Worm (Caenorhabditis elegans) whole organism, L1 larva: ENCODE data around the gene C53A5.9.

ENCODE experiments used
- C04F5.9 ChIP-seq: sonication (generic microtip); optimal IDR thresholded peaks from 2 replicates; lab custom pipeline; 2016; ENCODE audit warnings: missing genetic modification characterization, missing compliant biosample characterization
- C16A3.4 ChIP-seq: fragments of 150-350 bp; optimal IDR thresholded peaks from 2 replicates; lab custom pipeline; 2014; ENCODE audit warnings: missing biosample characterization, missing genetic modification characterization
- aha-1 ChIP-seq: fragments of 150-350 bp; optimal IDR thresholded peaks from 2 replicates; lab custom pipeline; 2014; ENCODE audit warnings: missing biosample characterization, missing genetic modification characterization
- alr-1 ChIP-seq: fragments of 200-800 bp; sonication (Bioruptor generic); optimal IDR thresholded peaks from 2 replicates; lab custom pipeline; 2018; ENCODE audit warnings: borderline replicate concordance, mild to moderate bottlenecking, missing genetic modification characterization, missing compliant biosample characterization
- aly-2 ChIP-seq: fragments of 150-350 bp; optimal IDR thresholded peaks from 2 replicates; lab custom pipeline; 2014; ENCODE audit warnings: missing biosample characterization, missing genetic modification characterization
- ama-1 ChIP-seq: fragments of 150-350 bp; optimal IDR thresholded peaks from 2 replicates; lab custom pipeline; 2014
- blmp-1 ChIP-seq: fragments of 150-350 bp; optimal IDR thresholded peaks from 2 replicates; lab custom pipeline; 2014; ENCODE audit warnings: missing biosample characterization, missing genetic modification characterization
- ceh-63 ChIP-seq: fragments of 200-800 bp; sonication (Bioruptor generic); optimal IDR thresholded peaks from 2 replicates; lab custom pipeline; 2018; ENCODE audit warnings: mild to moderate bottlenecking, missing genetic modification characterization, missing compliant biosample characterization
- ceh-88 ChIP-seq: fragments of 200-800 bp; sonication (Bioruptor generic); IDR thresholded peaks from 2 replicates; pipeline ENCODE4 v1.3.6; 2022; ENCODE audit warnings: missing genetic modification characterization, missing compliant biosample characterization
- dpl-1 ChIP-seq, 3 experiments: fragments of 150-350 bp in 2 of 3; sonication (generic microtip) in 1 of 3; optimal IDR thresholded peaks; 2 replicates each; lab custom pipeline; 2014 to 2017; ENCODE audit warnings: missing biosample characterization in 3 of 3, missing genetic modification characterization in 3 of 3, missing genetic modification reagents in 3 of 3
- dsc-1 ChIP-seq: sonication (generic microtip); optimal IDR thresholded peaks from 2 replicates; lab custom pipeline; 2016; ENCODE audit warnings: mild to moderate bottlenecking, missing genetic modification characterization, missing compliant biosample characterization
- efl-1 ChIP-seq, 4 experiments: fragments of 150-350 bp; optimal IDR thresholded peaks in 3 of 4; peaks in 1 of 4; 1 replicate in 1 of 4; 2 replicates in 3 of 4; lab custom pipeline; 2014; ENCODE audit warnings: missing biosample characterization in 2 of 4, missing genetic modification characterization in 2 of 4, missing genetic modification reagents in 2 of 4
- elt-2 ChIP-seq: sonication (generic microtip); optimal IDR thresholded peaks from 2 replicates; lab custom pipeline; 2016; ENCODE audit warnings: missing genetic modification characterization, mild to moderate bottlenecking, inconsistent platforms, missing compliant biosample characterization, missing genetic modification reagents
- fkh-8 ChIP-seq: sonication (generic microtip); optimal IDR thresholded peaks from 2 replicates; lab custom pipeline; 2016; ENCODE audit warnings: mild to moderate bottlenecking, missing genetic modification characterization, missing compliant biosample characterization
- hlh-4 ChIP-seq: sonication (generic microtip); optimal IDR thresholded peaks from 2 replicates; lab custom pipeline; 2016; ENCODE audit warnings: mild to moderate bottlenecking, missing genetic modification characterization, missing compliant biosample characterization
- hpl-2 ChIP-seq: fragments of 150-350 bp; optimal IDR thresholded peaks from 2 replicates; lab custom pipeline; 2014; ENCODE audit warnings: missing biosample characterization, missing genetic modification reagents, missing genetic modification characterization
- lin-13 ChIP-seq: fragments of 150-350 bp; optimal IDR thresholded peaks from 2 replicates; lab custom pipeline; 2014; ENCODE audit warnings: missing biosample characterization, missing genetic modification reagents, missing genetic modification characterization
- lin-14 ChIP-seq: fragments of 200-800 bp; sonication (Bioruptor generic); optimal IDR thresholded peaks from 2 replicates; lab custom pipeline; 2018; ENCODE audit warnings: mild to moderate bottlenecking, missing genetic modification characterization, moderate library complexity, missing compliant biosample characterization
- lin-39 ChIP-seq: fragments of 150-350 bp; optimal IDR thresholded peaks from 2 replicates; lab custom pipeline; 2014; ENCODE audit warnings: missing biosample characterization, missing genetic modification reagents, missing genetic modification characterization
- lir-3 ChIP-seq: sonication (generic microtip); optimal IDR thresholded peaks from 2 replicates; lab custom pipeline; 2016; ENCODE audit warnings: mild to moderate bottlenecking, missing genetic modification characterization, moderate library complexity, missing compliant biosample characterization; ENCODE audit not compliant: poor library complexity
- lsy-2 ChIP-seq, 2 experiments: fragments of 150-350 bp; optimal IDR thresholded peaks; 2 replicates each; lab custom pipeline; 2014; ENCODE audit warnings: missing biosample characterization in 2 of 2, missing genetic modification characterization in 2 of 2
- mab-9 ChIP-seq: fragments of 200-800 bp; sonication (Bioruptor generic); IDR thresholded peaks from 2 replicates; pipeline ENCODE4 v1.3.6; 2022; ENCODE audit warnings: missing genetic modification reagents, missing genetic modification characterization, missing compliant biosample characterization
- mdl-1 ChIP-seq, 2 experiments: fragments of 150-350 bp; optimal IDR thresholded peaks; 2 replicates each; lab custom pipeline; 2014 to 2017; ENCODE audit warnings: missing biosample characterization in 2 of 2, missing genetic modification characterization in 2 of 2, inconsistent platforms in 1 of 2
- nhr-12 ChIP-seq: sonication (generic microtip); optimal IDR thresholded peaks from 2 replicates; lab custom pipeline; 2017; ENCODE audit warnings: missing biosample characterization, missing genetic modification characterization
- nhr-20 ChIP-seq: sonication (generic microtip); optimal IDR thresholded peaks from 2 replicates; lab custom pipeline; 2016; ENCODE audit warnings: mild to moderate bottlenecking, missing genetic modification characterization, missing compliant biosample characterization
- nhr-237 ChIP-seq: fragments of 150-350 bp; optimal IDR thresholded peaks from 2 replicates; lab custom pipeline; 2014; ENCODE audit warnings: missing biosample characterization, missing genetic modification characterization
- nhr-28 ChIP-seq: fragments of 150-350 bp; optimal IDR thresholded peaks from 2 replicates; lab custom pipeline; 2014; ENCODE audit warnings: missing biosample characterization, missing genetic modification characterization
- nhr-47 ChIP-seq: sonication (generic microtip); optimal IDR thresholded peaks from 2 replicates; lab custom pipeline; 2016; ENCODE audit warnings: mild to moderate bottlenecking, missing genetic modification characterization, moderate library complexity, missing compliant biosample characterization
- nhr-85 ChIP-seq: sonication (generic microtip); peaks from one replicate; lab custom pipeline; 2016; ENCODE audit warnings: missing genetic modification characterization, inconsistent platforms, missing compliant biosample characterization
- nhr-90 ChIP-seq: sonication (generic microtip); optimal IDR thresholded peaks from 2 replicates; lab custom pipeline; 2016; ENCODE audit warnings: mild to moderate bottlenecking, missing genetic modification characterization, missing compliant biosample characterization; ENCODE audit not compliant: poor library complexity
- pag-3 ChIP-seq: sonication (generic microtip); optimal IDR thresholded peaks from 2 replicates; lab custom pipeline; 2017; ENCODE audit warnings: missing genetic modification characterization, mild to moderate bottlenecking, missing compliant biosample characterization, antibody characterized with exemption, borderline replicate concordance; ENCODE audit not compliant: insufficient read depth
- pax-3 ChIP-seq: fragments of 200-800 bp; sonication (Bioruptor generic); optimal IDR thresholded peaks from 2 replicates; lab custom pipeline; 2018; ENCODE audit warnings: mild to moderate bottlenecking, missing genetic modification characterization, moderate library complexity, missing compliant biosample characterization
- snpc-4 ChIP-seq: fragments of 150-350 bp; optimal IDR thresholded peaks from 2 replicates; lab custom pipeline; 2014; ENCODE audit warnings: missing biosample characterization, missing genetic modification characterization
- snu-23 ChIP-seq: sonication (generic microtip); optimal IDR thresholded peaks from 2 replicates; lab custom pipeline; 2016; ENCODE audit warnings: missing genetic modification characterization, missing compliant biosample characterization
- sox-4 ChIP-seq: sonication (generic microtip); optimal IDR thresholded peaks from 2 replicates; lab custom pipeline; 2016; ENCODE audit warnings: missing genetic modification characterization, missing compliant biosample characterization
- swsn-7 ChIP-seq: sonication (generic microtip); optimal IDR thresholded peaks from 2 replicates; lab custom pipeline; 2016; ENCODE audit warnings: missing genetic modification characterization, missing compliant biosample characterization
- unc-30 ChIP-seq: sonication (generic microtip); optimal IDR thresholded peaks from 2 replicates; lab custom pipeline; 2017; ENCODE audit warnings: missing biosample characterization, missing genetic modification characterization
- unc-86 ChIP-seq: sonication (generic microtip); optimal IDR thresholded peaks from 2 replicates; lab custom pipeline; 2016; ENCODE audit warnings: missing genetic modification characterization, missing compliant biosample characterization
- zag-1 ChIP-seq: fragments of 150-350 bp; optimal IDR thresholded peaks from 2 replicates; lab custom pipeline; 2014; ENCODE audit warnings: missing biosample characterization, missing genetic modification characterization
- zip-4 ChIP-seq: fragments of 200-800 bp; sonication (Bioruptor generic); optimal IDR thresholded peaks from 2 replicates; lab custom pipeline; 2018; ENCODE audit warnings: mild to moderate bottlenecking, missing genetic modification characterization, moderate library complexity, missing compliant biosample characterization

The C53A5.9 gene

ce11 chrV:14540932-14541331 is 17.7 kb downstream of the C53A5.9 start:
- TF ChIP-seq aha-1 (tag; lab: Kevin White, UChicago) (no peak), nhr-237 (no peak), sox-4 (tag; lab: Kevin White, UChicago) (no peak), efl-1 (optimal IDR thresholded peaks at IDR 0.05; lab: Kevin White, UChicago) (no peak), efl-1 (GFP tag; optimal IDR thresholded peaks at IDR 0.05 in 1 of 2; lab: Kevin White, UChicago) (peak in 1 of 2 experiments; percentile 11)

- TF ChIP-seq ama-1 (lab: Kevin White, UChicago) (no peak), nhr-20 (peak; percentile 64)
- TF ChIP-seq, all 84 proteins: peak for 1
Observed at ce11 chrV:14539355-14539754, 19.3 kb downstream of the C53A5.9 start.

- TF ChIP-seq nhr-28 (tag; lab: Kevin White, UChicago) (no peak), unc-86 (tag; lab: Kevin White, UChicago) (no peak), snpc-4 (tag; lab: Kevin White, UChicago) (no peak), nhr-90 (tag; lab: Kevin White, UChicago) (no peak), blmp-1 (tag; lab: Kevin White, UChicago) (no peak), lsy-2 (tag; optimal IDR thresholded peaks at IDR 0.05; lab: Kevin White, UChicago) (no peak), alr-1 (tag; lab: Kevin White, UChicago) (no peak), C16A3.4 (tag; lab: Kevin White, UChicago) (no peak), unc-30 (tag; lab: Kevin White, UChicago) (no peak), ama-1 (lab: Kevin White, UChicago) (no peak), hpl-2 (no peak), efl-1 (optimal IDR thresholded peaks at IDR 0.05; lab: Kevin White, UChicago) (no peak), efl-1 (GFP tag; optimal IDR thresholded peaks at IDR 0.05 in 1 of 2; lab: Kevin White, UChicago) (no peak), dsc-1 (no peak), snu-23 (GFP tag; lab: Kevin White, UChicago) (no peak), ceh-63 (GFP tag; lab: Kevin White, UChicago) (no peak), dpl-1 (GFP tag; optimal IDR thresholded peaks at IDR 0.05; lab: Kevin White, UChicago) (no peak), swsn-7 (tag; lab: Kevin White, UChicago) (no peak), zag-1 (tag; lab: Kevin White, UChicago) (no peak), fkh-8 (tag; lab: Kevin White, UChicago) (no peak), nhr-12 (no peak)
- TF ChIP-seq, all 84 proteins: peak for 0
Observed at ce11 chrV:14536274-14536673, 22.4 kb downstream of the C53A5.9 start, which contains the start of gene tag-191. TSS of gene tag-191 (minus strand) at chrV:14536374.

- TF ChIP-seq dpl-1 (GFP tag; optimal IDR thresholded peaks at IDR 0.05; lab: Kevin White, UChicago) (no peak), snu-23 (GFP tag; lab: Kevin White, UChicago) (no peak), nhr-47 (tag; lab: Kevin White, UChicago) (peak; percentile 29), lir-3 (tag; lab: Kevin White, UChicago) (no peak), elt-2 (tag; lab: Kevin White, UChicago) (no peak), lin-13 (no peak), pax-3 (peak; percentile 71), efl-1 (optimal IDR thresholded peaks at IDR 0.05; lab: Kevin White, UChicago) (no peak), efl-1 (GFP tag; optimal IDR thresholded peaks at IDR 0.05 in 1 of 2; lab: Kevin White, UChicago) (peak in 1 of 2 experiments; percentile 18), ceh-88 (GFP tag; lab: Robert Waterston, UW) (no peak), lin-14 (no peak), nhr-28 (tag; lab: Kevin White, UChicago) (no peak), blmp-1 (tag; lab: Kevin White, UChicago) (no peak), nhr-90 (tag; lab: Kevin White, UChicago) (no peak), pag-3 (tag; lab: Kevin White, UChicago) (no peak), nhr-85 (tag; lab: Kevin White, UChicago) (no peak), C04F5.9 (tag; lab: Kevin White, UChicago) (no peak), dsc-1 (peak; percentile 52), hlh-4 (no peak), lin-39 (tag; lab: Kevin White, UChicago) (no peak), mdl-1 (tag; optimal IDR thresholded peaks at IDR 0.05; lab: Kevin White, UChicago) (no peak), aly-2 (no peak), unc-86 (tag; lab: Kevin White, UChicago) (no peak), fkh-8 (tag; lab: Kevin White, UChicago) (peak; percentile 83), mab-9 (GFP tag; lab: Robert Waterston, UW) (no peak), zip-4 (GFP tag; lab: Kevin White, UChicago) (no peak)
Observed at ce11 chrV:14532374-14532773, 26.3 kb downstream of the C53A5.9 start.
